Fruit fly (Drosophila melanogaster): ENCODE results near the gene CG44085.

DNA sequence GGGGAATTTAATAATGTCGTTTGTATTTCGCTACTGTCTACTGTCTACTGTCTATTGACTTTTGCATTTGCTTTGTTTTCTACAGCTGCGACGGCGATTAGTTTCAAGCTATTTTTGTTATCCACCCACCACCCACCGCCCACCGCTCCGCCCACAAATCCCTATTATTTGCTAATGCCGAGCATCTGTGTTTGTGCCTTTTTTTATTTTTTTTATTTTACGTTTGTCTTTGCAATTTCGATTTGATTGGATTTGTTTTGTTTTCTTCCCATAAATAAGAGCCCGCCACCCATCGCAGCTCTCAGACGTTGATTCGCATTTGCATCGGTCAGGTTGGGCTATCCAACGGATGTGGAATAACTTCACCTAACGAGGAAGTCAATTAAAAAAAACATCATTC, 24.6 kb upstream of the CG44085 start, which contains the start of gene Jhbp14:
- TF ChIP-seq CG13204 (GFP tag; optimal IDR thresholded peaks at IDR 0.05) (no peak), Snoo (tag; optimal IDR thresholded peaks at IDR 0.05) (no peak), CG32121 (GFP tag; IDR thresholded peaks at IDR 0.05) (no peak), Ets98B (GFP tag; IDR thresholded peaks at IDR 0.05) (no peak), CG15710 (tag; optimal IDR thresholded peaks at IDR 0.05) (no peak)
